Fruit fly (Drosophila melanogaster) whole organism, embryonic: ENCODE measurements around the gene Pop4.
A peak's percentile ranks its signal among the peaks of the same experiment; 100 is the strongest.

ENCODE experiments used
- Antp ChIP-seq: fragments of 200-800 bp; sonication (Bioruptor generic); optimal IDR thresholded peaks from 3 replicates; lab custom pipeline; 2016; ENCODE audit warnings: missing biosample characterization, missing genetic modification characterization
- Atf6 ChIP-seq: fragments of 200-800 bp; sonication (Bioruptor generic); IDR thresholded peaks from 2 replicates; pipeline ENCODE4 v1.3.6; 2022; ENCODE audit warnings: missing biosample characterization, missing genetic modification characterization
- CG10267 ChIP-seq: fragments of 200-800 bp; sonication (Bioruptor generic); optimal IDR thresholded peaks from 2 replicates; lab custom pipeline; 2018; ENCODE audit warnings: missing biosample characterization, mild to moderate bottlenecking, missing genetic modification characterization, moderate library complexity
- CG11695 ChIP-seq: fragments of 200-800 bp; sonication (Bioruptor generic); IDR thresholded peaks from 3 replicates; pipeline ENCODE4 v1.3.6; 2022; ENCODE audit warnings: missing biosample characterization, missing genetic modification characterization
- CG12104 ChIP-seq: fragments of 200-800 bp; sonication (Bioruptor generic); optimal IDR thresholded peaks from 3 replicates; lab custom pipeline; 2016; ENCODE audit warnings: missing biosample characterization, missing genetic modification characterization
- CG12391 ChIP-seq: fragments of 200-800 bp; sonication (Bioruptor generic); optimal IDR thresholded peaks from 3 replicates; lab custom pipeline; 2018; ENCODE audit warnings: missing biosample characterization, mild to moderate bottlenecking, missing genetic modification characterization, moderate library complexity
- CG14710 ChIP-seq: fragments of 200-800 bp; sonication (Bioruptor generic); optimal IDR thresholded peaks from 3 replicates; lab custom pipeline; 2019; ENCODE audit warnings: missing biosample characterization, mild to moderate bottlenecking, missing genetic modification characterization, moderate library complexity
- CG16815 ChIP-seq: fragments of 200-800 bp; sonication (Bioruptor generic); optimal IDR thresholded peaks from 3 replicates; lab custom pipeline; 2017; ENCODE audit warnings: missing biosample characterization, mild to moderate bottlenecking, missing genetic modification characterization
- CG17361 ChIP-seq: fragments of 200-800 bp; sonication (Bioruptor generic); IDR thresholded peaks from 3 replicates; pipeline ENCODE4 v1.3.6; 2022; ENCODE audit warnings: missing biosample characterization, missing genetic modification characterization
- CG17385 ChIP-seq: fragments of 200-800 bp; sonication (Bioruptor generic); optimal IDR thresholded peaks from 3 replicates; lab custom pipeline; 2018; ENCODE audit warnings: missing biosample characterization, mild to moderate bottlenecking, missing genetic modification characterization
- CG1792 ChIP-seq: fragments of 200-800 bp; sonication (Bioruptor generic); optimal IDR thresholded peaks from 2 replicates; lab custom pipeline; 2016; ENCODE audit warnings: missing biosample characterization, missing genetic modification characterization
- CG31224 ChIP-seq: fragments of 200-800 bp; sonication (Bioruptor generic); IDR thresholded peaks from 2 replicates; pipeline ENCODE4 v1.3.6; 2022; ENCODE audit warnings: missing biosample characterization, missing genetic modification characterization
- CG31441 ChIP-seq: fragments of 200-800 bp; sonication (Bioruptor generic); IDR thresholded peaks from 2 replicates; pipeline ENCODE4 v1.3.6; 2022; ENCODE audit warnings: missing biosample characterization, missing genetic modification characterization
- CG3407 ChIP-seq: fragments of 200-800 bp; sonication (Bioruptor generic); optimal IDR thresholded peaks from 2 replicates; lab custom pipeline; 2018; ENCODE audit warnings: missing biosample characterization, mild to moderate bottlenecking, missing genetic modification characterization
- CG6654 ChIP-seq: fragments of 200-800 bp; sonication (Bioruptor generic); optimal IDR thresholded peaks from 2 replicates; lab custom pipeline; 2017; ENCODE audit warnings: missing biosample characterization, mild to moderate bottlenecking, missing genetic modification characterization
- CG7372 ChIP-seq: fragments of 200-800 bp; sonication (Bioruptor generic); IDR thresholded peaks from 2 replicates; pipeline ENCODE4 v1.3.6; 2022; ENCODE audit warnings: missing biosample characterization, missing genetic modification characterization
- CG8924 ChIP-seq: fragments of 200-800 bp; optimal IDR thresholded peaks from 3 replicates; lab custom pipeline; 2019; ENCODE audit warnings: missing biosample characterization, mild to moderate bottlenecking, missing genetic modification characterization, moderate library complexity
- CG9437 ChIP-seq: fragments of 200-800 bp; sonication (Bioruptor generic); optimal IDR thresholded peaks from 2 replicates; lab custom pipeline; 2018; ENCODE audit warnings: missing biosample characterization, mild to moderate bottlenecking, missing genetic modification characterization
- Deaf1 ChIP-seq: fragments of 200-800 bp; optimal IDR thresholded peaks from 3 replicates; lab custom pipeline; 2019; ENCODE audit warnings: missing biosample characterization, mild to moderate bottlenecking, missing genetic modification characterization, moderate library complexity
- Dip3 ChIP-seq: fragments of 200-800 bp; sonication (Bioruptor generic); optimal IDR thresholded peaks from 3 replicates; lab custom pipeline; 2016; ENCODE audit warnings: missing biosample characterization, missing genetic modification characterization
- ERR ChIP-seq: fragments of 200-800 bp; sonication (Bioruptor generic); optimal IDR thresholded peaks from 2 replicates; lab custom pipeline; 2016; ENCODE audit warnings: missing biosample characterization, missing genetic modification characterization
- Fer3 ChIP-seq: fragments of 200-800 bp; sonication (Bioruptor generic); optimal IDR thresholded peaks from 2 replicates; lab custom pipeline; 2018; ENCODE audit warnings: missing biosample characterization, mild to moderate bottlenecking, missing genetic modification characterization, moderate library complexity
- HLH3B ChIP-seq: fragments of 200-800 bp; sonication (Bioruptor generic); IDR thresholded peaks from 2 replicates; pipeline ENCODE4 v1.3.6; 2022; ENCODE audit warnings: missing biosample characterization, missing genetic modification characterization
- Hey ChIP-seq: fragments of 200-800 bp; sonication (Bioruptor generic); optimal IDR thresholded peaks from 3 replicates; lab custom pipeline; 2018; ENCODE audit warnings: missing biosample characterization, mild to moderate bottlenecking, missing genetic modification characterization
- Hr39 ChIP-seq: fragments of >200 bp; optimal IDR thresholded peaks from 2 replicates; lab custom pipeline; 2017
- Jarid2 ChIP-seq: fragments of 200-800 bp; sonication (Bioruptor generic); optimal IDR thresholded peaks from 3 replicates; lab custom pipeline; 2017; ENCODE audit warnings: mild to moderate bottlenecking, missing biosample characterization, missing genetic modification reagents, missing genetic modification characterization
- Lhr ChIP-seq: fragments of 200-800 bp; sonication (Bioruptor generic); optimal IDR thresholded peaks from 3 replicates; lab custom pipeline; 2017; ENCODE audit warnings: mild to moderate bottlenecking, missing biosample characterization, missing genetic modification reagents, missing genetic modification characterization
- Nf-YB ChIP-seq: fragments of 200-800 bp; sonication (Bioruptor generic); optimal IDR thresholded peaks from 3 replicates; lab custom pipeline; 2019; ENCODE audit warnings: missing biosample characterization, mild to moderate bottlenecking, missing genetic modification characterization, moderate library complexity
- Scr ChIP-seq: fragments of 200-800 bp; sonication (Bioruptor generic); IDR thresholded peaks from 2 replicates; pipeline ENCODE4 v1.3.6; 2022; ENCODE audit warnings: missing biosample characterization, missing genetic modification characterization; ENCODE audit not compliant: partially characterized antibody
- Usf ChIP-seq: fragments of 200-800 bp; sonication (Bioruptor generic); optimal IDR thresholded peaks from 2 replicates; lab custom pipeline; 2017; ENCODE audit warnings: missing genotype, missing biosample characterization, missing genetic modification characterization
- al ChIP-seq: fragments of 200-800 bp; sonication (Bioruptor generic); IDR thresholded peaks from 2 replicates; pipeline ENCODE4 v1.3.6; 2022; ENCODE audit warnings: missing biosample characterization, missing genetic modification characterization
- amos ChIP-seq: fragments of 200-800 bp; sonication (Bioruptor generic); IDR thresholded peaks from 2 replicates; pipeline ENCODE4 v1.3.6; 2022; ENCODE audit warnings: missing biosample characterization, missing genetic modification characterization; ENCODE audit not compliant: partially characterized antibody
- bigmax ChIP-seq: fragments of 200-800 bp; sonication (Bioruptor generic); optimal IDR thresholded peaks from 2 replicates; lab custom pipeline; 2018; ENCODE audit warnings: missing biosample characterization, mild to moderate bottlenecking, missing genetic modification characterization
- caup ChIP-seq: fragments of 200-800 bp; sonication (Bioruptor generic); optimal IDR thresholded peaks from 3 replicates; lab custom pipeline; 2017; ENCODE audit warnings: missing biosample characterization, mild to moderate bottlenecking, missing genetic modification characterization, moderate library complexity; ENCODE audit not compliant: severe bottlenecking
- dm ChIP-seq: fragments of 200-800 bp; sonication (Bioruptor generic); optimal IDR thresholded peaks from 3 replicates; lab custom pipeline; 2016; ENCODE audit warnings: missing biosample characterization, missing genetic modification characterization
- esg ChIP-seq: fragments of 200-800 bp; sonication (Bioruptor generic); conservative IDR thresholded peaks from 2 replicates; pipeline ENCODE4 v1.3.6; 2022; ENCODE audit warnings: missing biosample characterization, missing genetic modification characterization
- fd64A ChIP-seq: fragments of 200-800 bp; sonication (Bioruptor generic); optimal IDR thresholded peaks from 3 replicates; lab custom pipeline; 2018; ENCODE audit warnings: missing biosample characterization, mild to moderate bottlenecking, missing genetic modification characterization
- fd96Cb ChIP-seq: fragments of 200-800 bp; sonication (Bioruptor generic); optimal IDR thresholded peaks from 2 replicates; lab custom pipeline; 2018; ENCODE audit warnings: missing biosample characterization, mild to moderate bottlenecking, missing genetic modification characterization, moderate library complexity
- ftz-f1 ChIP-seq: fragments of 200-800 bp; sonication (Bioruptor generic); optimal IDR thresholded peaks from 2 replicates; lab custom pipeline; 2016; ENCODE audit warnings: missing biosample characterization, missing genetic modification characterization
- gem ChIP-seq: fragments of 200-800 bp; sonication (Bioruptor generic); optimal IDR thresholded peaks from 2 replicates; lab custom pipeline; 2019; ENCODE audit warnings: missing biosample characterization, mild to moderate bottlenecking, missing genetic modification characterization, moderate library complexity
- grau ChIP-seq: fragments of 200-800 bp; optimal IDR thresholded peaks from 3 replicates; lab custom pipeline; 2019; ENCODE audit warnings: missing biosample characterization, mild to moderate bottlenecking, missing genetic modification characterization, moderate library complexity
- hb ChIP-seq: fragments of 200-800 bp; sonication (Bioruptor generic); IDR thresholded peaks from 3 replicates; pipeline ENCODE4 v1.3.6; 2022; ENCODE audit warnings: missing biosample characterization, missing genetic modification characterization; ENCODE audit not compliant: partially characterized antibody
- jigr1 ChIP-seq: fragments of 200-800 bp; sonication (Bioruptor generic); IDR thresholded peaks from 3 replicates; pipeline ENCODE4 v1.3.6; 2022; ENCODE audit warnings: missing biosample characterization, missing genetic modification characterization
- org-1 ChIP-seq: fragments of 200-800 bp; sonication (Bioruptor generic); optimal IDR thresholded peaks from 2 replicates; lab custom pipeline; 2017; ENCODE audit warnings: missing biosample characterization, missing genetic modification characterization
- pan ChIP-seq, 4 experiments: fragments of >200 bp in 3 of 4; fragments of 200-800 bp in 1 of 4; sonication (Bioruptor generic) in 1 of 4; optimal IDR thresholded peaks in 3 of 4; IDR thresholded peaks in 1 of 4; 2 replicates each; pipeline versions ENCODE4 v1.3.6 to Lab custom; 2017 to 2022; ENCODE audit warnings: missing biosample characterization in 2 of 4, missing genetic modification characterization in 2 of 4, mixed read lengths in 1 of 4
- pb ChIP-seq: fragments of 200-800 bp; sonication (Bioruptor generic); optimal IDR thresholded peaks from 3 replicates; lab custom pipeline; 2016; ENCODE audit warnings: missing biosample characterization, missing genetic modification characterization
- pfk ChIP-seq: fragments of 200-800 bp; sonication (Bioruptor generic); optimal IDR thresholded peaks from 2 replicates; lab custom pipeline; 2018; ENCODE audit warnings: missing biosample characterization, mild to moderate bottlenecking, missing genetic modification characterization, moderate library complexity
- row ChIP-seq: fragments of 200-800 bp; sonication (Bioruptor generic); IDR thresholded peaks from 3 replicates; pipeline ENCODE4 v1.3.6; 2022; ENCODE audit warnings: missing biosample characterization, missing genetic modification characterization
- stc ChIP-seq: fragments of 200-800 bp; sonication (Bioruptor generic); IDR thresholded peaks from 2 replicates; pipeline ENCODE4 v1.3.6; 2022; ENCODE audit warnings: missing biosample characterization, missing genetic modification characterization
- tna ChIP-seq: fragments of 200-800 bp; sonication (Bioruptor generic); IDR thresholded peaks from 2 replicates; pipeline ENCODE4 v1.3.6; 2022; ENCODE audit warnings: missing biosample characterization, missing genetic modification characterization; ENCODE audit not compliant: partially characterized antibody
- zf30C ChIP-seq: fragments of 200-800 bp; sonication (Bioruptor generic); optimal IDR thresholded peaks from 3 replicates; lab custom pipeline; 2018; ENCODE audit warnings: missing biosample characterization, mild to moderate bottlenecking, missing genetic modification characterization

Gene Pop4

dm6 chr3L:7953728-7954127, 24.7 kb downstream of the Pop4 start (continued):
- TF ChIP-seq Antp (GFP tag; lab: Kevin White, UChicago) (no peak), Jarid2 (GFP tag; lab: Kevin White, UChicago) (no peak), row (GFP tag; lab: Robert Waterston, UW) (peak; percentile 33; the same call in 1 of the 3 replicates), Lhr (GFP tag; lab: Kevin White, UChicago) (no peak), ERR (no peak), stc (GFP tag; lab: Robert Waterston, UW) (no peak), Dip3 (GFP tag; lab: Kevin White, UChicago) (no peak), caup (no peak), Hey (tag; lab: Kevin White, UChicago) (no peak), dm (GFP tag; lab: Kevin White, UChicago) (no peak), Fer3 (tag; lab: Kevin White, UChicago) (no peak), CG12104 (GFP tag; lab: Kevin White, UChicago) (no peak), jigr1 (GFP tag; lab: Robert Waterston, UW) (no peak), pan (optimal IDR thresholded peaks at IDR 0.05; lab: Kevin White, UChicago) (no peak), pan (GFP tag; optimal IDR thresholded peaks at IDR 0.05 in 1 of 2, IDR thresholded peaks at IDR 0.05 in 1 of 2) (no peak), org-1 (no peak), CG7372 (GFP tag; lab: Robert Waterston, UW) (no peak), Hr39 (lab: Kevin White, UChicago) (no peak), CG17361 (peak; percentile 28; the same call in 1 of the 3 replicates), CG14710 (tag; lab: Kevin White, UChicago) (peak; percentile 42), CG9437 (GFP tag; lab: Kevin White, UChicago) (no peak), pfk (GFP tag; lab: Kevin White, UChicago) (no peak), ftz-f1 (GFP tag; lab: Kevin White, UChicago) (no peak), CG17385 (no peak), fd64A (GFP tag; lab: Kevin White, UChicago) (no peak), pb (GFP tag; lab: Kevin White, UChicago) (no peak), CG8924 (tag; lab: Kevin White, UChicago) (peak; percentile 8), Usf (GFP tag; lab: Kevin White, UChicago) (no peak), al (GFP tag; lab: Robert Waterston, UW) (no peak), Atf6 (GFP tag; lab: Robert Waterston, UW) (no peak), Scr (GFP tag; lab: Robert Waterston, UW) (no peak), HLH3B (GFP tag; lab: Robert Waterston, UW) (no peak), Deaf1 (tag; lab: Kevin White, UChicago) (no peak), tna (GFP tag; lab: Robert Waterston, UW) (no peak), CG16815 (GFP tag; lab: Kevin White, UChicago) (no peak), esg (GFP tag; lab: Robert Waterston, UW) (no peak), CG31224 (GFP tag; lab: Robert Waterston, UW) (no peak), gem (peak; percentile 50), bigmax (no peak), fd96Cb (tag; lab: Kevin White, UChicago) (peak; percentile 3), CG10267 (peak; percentile 37), CG3407 (GFP tag; lab: Kevin White, UChicago) (no peak), Nf-YB (GFP tag; lab: Kevin White, UChicago) (no peak), CG6654 (no peak), CG31441 (peak; percentile 29; the same call in 1 of the 2 replicates), CG12391 (tag; lab: Kevin White, UChicago) (peak; percentile 7), CG11695 (GFP tag; lab: Robert Waterston, UW) (no peak), hb (no peak), CG1792 (GFP tag; lab: Kevin White, UChicago) (no peak), amos (GFP tag; lab: Robert Waterston, UW) (no peak), grau (tag; lab: Kevin White, UChicago) (no peak), zf30C (GFP tag; lab: Kevin White, UChicago) (peak; percentile 62)
